Worm (Caenorhabditis elegans) whole organism, L2 larva: ENCODE results near the gene srz-101.

Experiments
- F13H6.1 ChIP-seq: sonication (generic microtip); optimal IDR thresholded peaks from 2 replicates; lab custom pipeline; 2016; ENCODE audit warnings: missing genetic modification characterization, missing compliant biosample characterization
- elt-1 ChIP-seq: fragments of 150-350 bp; optimal IDR thresholded peaks from 2 replicates; lab custom pipeline; 2014; ENCODE audit warnings: missing biosample characterization, missing genetic modification characterization
- lin-13 ChIP-seq: fragments of 150-350 bp; optimal IDR thresholded peaks from 2 replicates; lab custom pipeline; 2014; ENCODE audit warnings: missing biosample characterization, missing genetic modification reagents, missing genetic modification characterization
- mdl-1 ChIP-seq, 2 experiments: fragments of 150-350 bp in 1 of 2; sonication (generic microtip) in 1 of 2; optimal IDR thresholded peaks; 2 replicates each; lab custom pipeline; 2017; ENCODE audit warnings: missing biosample characterization in 2 of 2, missing genetic modification characterization in 2 of 2
- nhr-23 ChIP-seq: fragments of 150-350 bp; optimal IDR thresholded peaks from 2 replicates; lab custom pipeline; 2014; ENCODE audit warnings: missing biosample characterization, missing genetic modification reagents, missing genetic modification characterization
- ztf-11 ChIP-seq: sonication (generic microtip); optimal IDR thresholded peaks from 2 replicates; lab custom pipeline; 2017; ENCODE audit warnings: missing biosample characterization, missing genetic modification characterization

ce11 chrV:16646372-16646771 is 48.3 kb upstream of the srz-101 start, which contains the start of gene W06G6.9:
- TF ChIP-seq ztf-11 (tag; lab: Kevin White, UChicago) (no peak), nhr-23 (tag; lab: Kevin White, UChicago) (no peak), F13H6.1 (tag; lab: Kevin White, UChicago) (no peak), lin-13 (GFP tag; lab: Kevin White, UChicago) (no peak), elt-1 (no peak), mdl-1 (tag; optimal IDR thresholded peaks at IDR 0.05; lab: Kevin White, UChicago) (no peak)
